Fruit fly (Drosophila melanogaster): ENCODE data around the gene CG31091.

DNA sequence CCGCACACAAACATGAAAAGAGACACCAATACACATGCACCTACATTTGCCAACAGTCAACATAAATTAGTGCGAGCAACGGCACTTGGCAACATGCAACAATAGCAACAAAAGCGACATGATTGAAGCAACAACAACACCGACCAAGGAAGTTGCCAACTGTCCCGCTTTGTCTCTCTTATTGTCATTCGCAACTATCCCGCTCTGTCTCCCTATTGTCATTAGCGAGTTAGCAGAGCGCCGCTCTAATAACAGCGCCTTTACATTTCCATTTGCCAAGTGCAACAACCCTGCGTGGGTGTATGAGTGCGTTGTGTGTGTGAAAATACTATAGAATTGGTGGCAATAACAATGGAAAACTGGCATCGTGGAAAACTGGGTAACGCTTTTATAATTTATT is 15.8 kb upstream of the CG31091 start:
- TF ChIP-seq psq (optimal IDR thresholded peaks at IDR 0.05) (no peak), insv (optimal IDR thresholded peaks at IDR 0.05) (no peak), ttk (optimal IDR thresholded peaks at IDR 0.05) (no peak), Sin3A (optimal IDR thresholded peaks at IDR 0.05) (no peak)

All from Kc167 (cell line).